Fruit fly (Drosophila melanogaster): ENCODE measurements around the gene CG2930.

dm6 chrX:3849419-3850028 lies 19.2 kb upstream of the CG2930 start:
- no peak for TF ChIP-seq CTCF (optimal IDR thresholded peaks at IDR 0.05)
- no peak for TF ChIP-seq CG8478 (optimal IDR thresholded peaks at IDR 0.05)

All from S2 (cell line).